Fruit fly (Drosophila melanogaster) whole organism, embryonic: ENCODE measurements around the gene CG14395.
A peak's percentile ranks its signal among the peaks of the same experiment; 100 is the strongest.

Experiments used
- CG11504 ChIP-seq: fragments of 200-800 bp; sonication (Bioruptor generic); optimal IDR thresholded peaks from 3 replicates; lab custom pipeline; 2019; ENCODE audit warnings: missing biosample characterization, mild to moderate bottlenecking, missing genetic modification characterization, moderate library complexity
- CG12391 ChIP-seq: fragments of 200-800 bp; sonication (Bioruptor generic); optimal IDR thresholded peaks from 3 replicates; lab custom pipeline; 2018; ENCODE audit warnings: missing biosample characterization, mild to moderate bottlenecking, missing genetic modification characterization, moderate library complexity
- CG13424 ChIP-seq: fragments of 200-800 bp; sonication (Bioruptor generic); optimal IDR thresholded peaks from 2 replicates; lab custom pipeline; 2019; ENCODE audit warnings: missing biosample characterization, mild to moderate bottlenecking, missing genetic modification characterization, moderate library complexity
- CG13624 ChIP-seq: fragments of 200-800 bp; sonication (Bioruptor generic); optimal IDR thresholded peaks from 2 replicates; lab custom pipeline; 2016; ENCODE audit warnings: missing biosample characterization, missing genetic modification characterization
- CG13894 ChIP-seq: fragments of 200-800 bp; sonication (Bioruptor generic); optimal IDR thresholded peaks from 3 replicates; lab custom pipeline; 2018; ENCODE audit warnings: missing biosample characterization, mild to moderate bottlenecking, missing genetic modification characterization, moderate library complexity
- CG14710 ChIP-seq: fragments of 200-800 bp; sonication (Bioruptor generic); optimal IDR thresholded peaks from 3 replicates; lab custom pipeline; 2019; ENCODE audit warnings: missing biosample characterization, mild to moderate bottlenecking, missing genetic modification characterization, moderate library complexity
- CG16779 ChIP-seq: fragments of 200-800 bp; sonication (Bioruptor generic); IDR thresholded peaks from 2 replicates; pipeline ENCODE4 v1.3.6; 2022; ENCODE audit warnings: missing biosample characterization, missing genetic modification characterization
- CG17361 ChIP-seq: fragments of 200-800 bp; sonication (Bioruptor generic); IDR thresholded peaks from 3 replicates; pipeline ENCODE4 v1.3.6; 2022; ENCODE audit warnings: missing biosample characterization, missing genetic modification characterization
- CG32772 ChIP-seq: fragments of 200-800 bp; sonication (Bioruptor generic); IDR thresholded peaks from 2 replicates; pipeline ENCODE4 v1.3.6; 2022; ENCODE audit warnings: missing biosample characterization, missing genetic modification characterization
- CG43689 ChIP-seq: fragments of 200-800 bp; sonication (Bioruptor generic); IDR thresholded peaks from 2 replicates; pipeline ENCODE4 v1.3.6; 2022; ENCODE audit warnings: missing biosample characterization, missing genetic modification characterization
- CG7839 ChIP-seq: fragments of 200-800 bp; sonication (Bioruptor generic); optimal IDR thresholded peaks from 3 replicates; lab custom pipeline; 2018; ENCODE audit warnings: missing biosample characterization, mild to moderate bottlenecking, missing genetic modification characterization, moderate library complexity
- Chrac-16 ChIP-seq: fragments of 200-800 bp; sonication (Bioruptor generic); optimal IDR thresholded peaks from 3 replicates; lab custom pipeline; 2016; ENCODE audit warnings: missing biosample characterization, missing genetic modification characterization
- D ChIP-seq, 2 experiments: fragments of 200-800 bp in 1 of 2; fragments of >200 bp in 1 of 2; sonication (Bioruptor generic) in 1 of 2; optimal IDR thresholded peaks; 2 replicates in 1 of 2; 3 replicates in 1 of 2; lab custom pipeline; 2017; ENCODE audit warnings: mild to moderate bottlenecking in 1 of 2, missing biosample characterization in 1 of 2, missing genetic modification characterization in 1 of 2, missing genetic modification reagents in 1 of 2
- D19A ChIP-seq: fragments of 200-800 bp; optimal IDR thresholded peaks from 3 replicates; lab custom pipeline; 2019; ENCODE audit warnings: missing biosample characterization, mild to moderate bottlenecking, missing genetic modification characterization, moderate library complexity
- Ets65A ChIP-seq: fragments of 200-800 bp; sonication (Bioruptor generic); peaks from one replicate; lab custom pipeline; 2016; ENCODE audit warnings: missing biosample characterization, missing genetic modification characterization
- Hr78 ChIP-seq, 2 experiments: fragments of 200-800 bp in 1 of 2; fragments of >200 bp in 1 of 2; sonication (Bioruptor generic) in 1 of 2; optimal IDR thresholded peaks; 2 replicates each; lab custom pipeline; 2017 to 2019; ENCODE audit warnings: missing biosample characterization in 2 of 2, missing genetic modification characterization in 2 of 2, mild to moderate bottlenecking in 1 of 2, moderate library complexity in 1 of 2
- Med ChIP-seq: fragments of 200-800 bp; sonication (Bioruptor generic); peaks from one replicate; lab custom pipeline; 2016; ENCODE audit warnings: missing biosample characterization, missing genetic modification characterization, mild to moderate bottlenecking, inconsistent platforms, moderate library complexity
- Mes4 ChIP-seq: fragments of 200-800 bp; sonication (Bioruptor generic); optimal IDR thresholded peaks from 2 replicates; lab custom pipeline; 2016; ENCODE audit warnings: missing biosample characterization, missing genetic modification characterization
- NfI ChIP-seq: fragments of 200-800 bp; sonication (Bioruptor generic); optimal IDR thresholded peaks from 3 replicates; lab custom pipeline; 2018; ENCODE audit warnings: missing biosample characterization, mild to moderate bottlenecking, missing genetic modification characterization, moderate library complexity
- Oli ChIP-seq: fragments of 200-800 bp; sonication (Bioruptor generic); optimal IDR thresholded peaks from 2 replicates; lab custom pipeline; 2018; ENCODE audit warnings: missing biosample characterization, mild to moderate bottlenecking, missing genetic modification characterization, moderate library complexity
- Optix ChIP-seq: fragments of 200-800 bp; sonication (Bioruptor generic); IDR thresholded peaks from 3 replicates; pipeline ENCODE4 v1.3.6; 2022; ENCODE audit warnings: missing biosample characterization, missing genetic modification characterization
- Pdp1 ChIP-seq, 2 experiments: fragments of 200-800 bp; sonication (Bioruptor generic); optimal IDR thresholded peaks; 3 replicates each; lab custom pipeline; 2016; ENCODE audit warnings: missing biosample characterization in 2 of 2, missing genetic modification characterization in 2 of 2, mild to moderate bottlenecking in 1 of 2, moderate library complexity in 1 of 2
- Ptx1 ChIP-seq: fragments of 200-800 bp; sonication (Bioruptor generic); IDR thresholded peaks from 2 replicates; pipeline ENCODE4 v1.3.6; 2022; ENCODE audit warnings: missing biosample characterization, missing genetic modification characterization
- Ravus ChIP-seq: fragments of 200-800 bp; sonication (Bioruptor generic); IDR thresholded peaks from 2 replicates; pipeline ENCODE4 v1.3.6; 2022; ENCODE audit warnings: missing biosample characterization, missing genetic modification characterization
- Rfx ChIP-seq: fragments of 200-800 bp; sonication (Bioruptor generic); IDR thresholded peaks from 2 replicates; pipeline ENCODE4 v1.3.6; 2022; ENCODE audit warnings: missing biosample characterization, missing genetic modification characterization
- Sox100B ChIP-seq: fragments of 200-800 bp; sonication (Bioruptor generic); optimal IDR thresholded peaks from 3 replicates; lab custom pipeline; 2018; ENCODE audit warnings: missing biosample characterization, mild to moderate bottlenecking, missing genetic modification characterization
- ase ChIP-seq: fragments of 200-800 bp; sonication (Bioruptor generic); IDR thresholded peaks from 3 replicates; pipeline ENCODE4 v1.3.6; 2022; ENCODE audit warnings: missing biosample characterization, missing genetic modification characterization
- cad ChIP-seq: fragments of >200 bp; optimal IDR thresholded peaks from 2 replicates; lab custom pipeline; 2017; ENCODE audit warnings: missing biosample characterization, missing genetic modification characterization
- ci ChIP-seq: fragments of 200-800 bp; sonication (Bioruptor generic); IDR thresholded peaks from 3 replicates; pipeline ENCODE4 v1.3.6; 2022; ENCODE audit warnings: missing biosample characterization, missing genetic modification characterization
- esg ChIP-seq: fragments of 200-800 bp; sonication (Bioruptor generic); conservative IDR thresholded peaks from 2 replicates; pipeline ENCODE4 v1.3.6; 2022; ENCODE audit warnings: missing biosample characterization, missing genetic modification characterization
- fd96Cb ChIP-seq: fragments of 200-800 bp; sonication (Bioruptor generic); optimal IDR thresholded peaks from 2 replicates; lab custom pipeline; 2018; ENCODE audit warnings: missing biosample characterization, mild to moderate bottlenecking, missing genetic modification characterization, moderate library complexity
- gcm ChIP-seq: fragments of 200-800 bp; sonication (Bioruptor generic); optimal IDR thresholded peaks from 2 replicates; lab custom pipeline; 2019; ENCODE audit warnings: missing biosample characterization, mild to moderate bottlenecking, missing genetic modification characterization, moderate library complexity
- gem ChIP-seq: fragments of 200-800 bp; sonication (Bioruptor generic); optimal IDR thresholded peaks from 2 replicates; lab custom pipeline; 2019; ENCODE audit warnings: missing biosample characterization, mild to moderate bottlenecking, missing genetic modification characterization, moderate library complexity
- grn ChIP-seq: fragments of 200-800 bp; sonication (Bioruptor generic); optimal IDR thresholded peaks from 3 replicates; lab custom pipeline; 2017; ENCODE audit warnings: missing biosample characterization, missing genetic modification characterization
- ken ChIP-seq: fragments of 200-800 bp; sonication (Bioruptor generic); IDR thresholded peaks from 3 replicates; pipeline ENCODE4 v1.3.6; 2022; ENCODE audit warnings: missing biosample characterization, missing genetic modification characterization
- pho ChIP-seq: fragments of 200-800 bp; sonication (Bioruptor generic); optimal IDR thresholded peaks from 2 replicates; lab custom pipeline; 2016; ENCODE audit warnings: missing biosample characterization, missing genetic modification characterization
- slou ChIP-seq: fragments of 200-800 bp; sonication (Bioruptor generic); optimal IDR thresholded peaks from 3 replicates; lab custom pipeline; 2016; ENCODE audit warnings: missing biosample characterization, missing genetic modification characterization
- so ChIP-seq: fragments of 200-800 bp; sonication (Bioruptor generic); IDR thresholded peaks from 3 replicates; pipeline ENCODE4 v1.3.6; 2022; ENCODE audit warnings: missing biosample characterization, missing genetic modification characterization
- tll ChIP-seq, 2 experiments: fragments of 200-800 bp in 1 of 2; fragments of >200 bp in 1 of 2; sonication (Bioruptor generic) in 1 of 2; optimal IDR thresholded peaks; 2 replicates each; lab custom pipeline; 2017 to 2019; ENCODE audit warnings: missing biosample characterization in 2 of 2, missing genetic modification characterization in 2 of 2, mild to moderate bottlenecking in 1 of 2, moderate library complexity in 1 of 2
- unpg ChIP-seq: fragments of 200-800 bp; sonication (Bioruptor generic); optimal IDR thresholded peaks from 3 replicates; lab custom pipeline; 2018; ENCODE audit warnings: missing biosample characterization, mild to moderate bottlenecking, missing genetic modification characterization, moderate library complexity
- zen ChIP-seq: fragments of 200-800 bp; sonication (Bioruptor generic); optimal IDR thresholded peaks from 3 replicates; lab custom pipeline; 2018; ENCODE audit warnings: missing biosample characterization, mild to moderate bottlenecking, missing genetic modification characterization, moderate library complexity
- zen2 ChIP-seq: fragments of 200-800 bp; sonication (Bioruptor generic); IDR thresholded peaks from 3 replicates; pipeline ENCODE4 v1.3.6; 2022; ENCODE audit warnings: missing biosample characterization, missing genetic modification characterization; ENCODE audit not compliant: partially characterized antibody

Gene CG14395

DNA sequence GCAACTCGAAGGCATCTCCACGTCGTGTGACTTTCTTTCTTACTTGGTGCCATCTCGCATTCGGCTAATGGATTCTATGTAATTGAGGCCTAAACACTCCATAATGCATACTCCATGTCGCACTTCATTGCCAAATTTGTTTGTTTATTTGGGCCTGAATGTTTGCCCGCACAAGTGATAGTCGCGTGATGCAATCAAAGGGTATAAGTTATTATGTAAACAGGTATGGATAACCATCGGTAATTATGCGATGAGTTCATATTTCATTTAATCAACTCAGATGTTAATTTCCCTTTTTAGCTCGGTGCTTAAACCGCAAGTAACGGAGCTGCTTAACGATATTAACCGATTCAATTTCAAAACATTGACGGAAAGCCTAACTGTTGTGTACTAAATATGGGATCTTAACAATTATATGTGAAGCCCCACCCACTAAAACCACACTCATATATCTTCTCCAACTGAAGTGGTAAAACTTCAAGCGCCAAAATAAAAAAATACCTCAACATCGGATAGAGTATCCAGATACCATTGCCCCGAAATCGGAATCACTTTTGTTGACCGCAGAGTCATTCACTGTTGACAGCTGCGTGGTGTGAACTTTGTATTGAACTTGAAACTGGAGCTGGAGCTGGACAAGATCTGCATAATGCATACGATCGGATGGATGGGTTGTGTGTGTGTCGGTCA, 17.9 kb upstream of the CG14395 start (continued):
- TF ChIP-seq Hr78 (GFP tag; optimal IDR thresholded peaks at IDR 0.05; lab: Kevin White, UChicago) = peak in 1 of 2 experiments; percentile 80
- TF ChIP-seq Ptx1 = 0 out of 2 replicates have a peak, but pooled peaks have one; percentile 29
- 0 out of 3 replicates have a peak, but pooled peaks have one; percentile 51 for TF ChIP-seq ci (GFP tag; lab: Robert Waterston, UW)
- peak; percentile 15 for TF ChIP-seq CG13424 (tag; lab: Kevin White, UChicago)
- TF ChIP-seq CG17361 (GFP tag; lab: Robert Waterston, UW) = 0 out of 3 replicates have a peak, but pooled peaks have one; percentile 16
- 0 out of 2 replicates have a peak, but pooled peaks have one; percentile 12 for TF ChIP-seq esg (GFP tag; lab: Robert Waterston, UW)
- TF ChIP-seq Pdp1 (GFP tag; optimal IDR thresholded peaks at IDR 0.05; lab: Kevin White, UChicago) = peak in 1 of 2 experiments; percentile 70
- peak; percentile 19 for TF ChIP-seq Mes4 (GFP tag; lab: Kevin White, UChicago)
- peak; percentile 47 for TF ChIP-seq Oli (tag; lab: Kevin White, UChicago)
- TF ChIP-seq unpg (GFP tag; lab: Kevin White, UChicago) = peak; percentile 18
- no peak for TF ChIP-seq NfI
- no peak; the same call in 2 of the 3 replicates for TF ChIP-seq so (GFP tag; lab: Robert Waterston, UW)
- peak; percentile 46 for TF ChIP-seq CG11504 (tag; lab: Kevin White, UChicago)
- TF ChIP-seq D19A = peak; percentile 96
- peak; percentile 5 for TF ChIP-seq CG12391 (tag; lab: Kevin White, UChicago)
- TF ChIP-seq Sox100B (GFP tag; lab: Kevin White, UChicago) = peak; percentile 15
- 0 out of 3 replicates have a peak, but pooled peaks have one; percentile 26 for TF ChIP-seq Optix (GFP tag; lab: Robert Waterston, UW)
- TF ChIP-seq ase (GFP tag; lab: Robert Waterston, UW) = 0 out of 3 replicates have a peak, but pooled peaks have one; percentile 7
- TF ChIP-seq CG7839 (tag; lab: Kevin White, UChicago) = peak; percentile 25
- TF ChIP-seq, all 482 proteins: peak for 44

DNA sequence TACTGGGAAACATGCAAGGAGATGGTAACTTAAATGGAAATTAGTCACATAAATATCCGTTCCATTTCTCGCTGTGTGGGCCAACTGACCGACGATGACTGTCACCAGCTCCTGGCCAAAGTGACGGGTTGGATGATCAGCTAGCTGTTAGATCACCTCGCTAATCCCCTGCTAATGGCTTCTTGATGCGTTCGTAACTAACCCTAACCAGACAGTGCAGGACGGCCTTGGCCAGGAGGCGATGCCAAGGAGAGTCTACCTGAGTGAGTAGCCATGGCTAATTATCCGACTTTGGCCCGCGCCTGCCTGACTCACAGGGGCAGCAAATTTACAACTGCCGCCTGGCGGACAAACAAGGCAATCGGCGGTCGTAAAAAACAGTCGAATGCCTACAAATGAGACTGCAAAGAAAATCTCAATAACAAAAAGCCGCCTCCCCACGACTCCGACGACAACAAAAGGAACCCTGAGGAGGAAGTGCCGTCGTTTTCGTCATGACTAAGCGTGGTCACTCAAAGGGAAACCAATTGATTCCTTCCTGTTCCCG, 16.8 kb upstream of the CG14395 start:
- TF ChIP-seq D (optimal IDR thresholded peaks at IDR 0.05; lab: Kevin White, UChicago) (peak; percentile 80), D (GFP tag; optimal IDR thresholded peaks at IDR 0.05; lab: Kevin White, UChicago) (no peak), Med (GFP tag; lab: Kevin White, UChicago) (peak; percentile 46), Ets65A (peak; percentile 88), zen2 (GFP tag; lab: Robert Waterston, UW) (no peak), CG14710 (tag; lab: Kevin White, UChicago) (no peak), tll (GFP tag; optimal IDR thresholded peaks at IDR 0.05; lab: Kevin White, UChicago) (peak in 1 of 2 experiments; percentile 95), ci (GFP tag; lab: Robert Waterston, UW) (0 out of 3 replicates have a peak, but pooled peaks have one; percentile 6), zen (tag; lab: Kevin White, UChicago) (peak; percentile 99), cad (GFP tag; lab: Kevin White, UChicago) (peak; percentile 93)

DNA sequence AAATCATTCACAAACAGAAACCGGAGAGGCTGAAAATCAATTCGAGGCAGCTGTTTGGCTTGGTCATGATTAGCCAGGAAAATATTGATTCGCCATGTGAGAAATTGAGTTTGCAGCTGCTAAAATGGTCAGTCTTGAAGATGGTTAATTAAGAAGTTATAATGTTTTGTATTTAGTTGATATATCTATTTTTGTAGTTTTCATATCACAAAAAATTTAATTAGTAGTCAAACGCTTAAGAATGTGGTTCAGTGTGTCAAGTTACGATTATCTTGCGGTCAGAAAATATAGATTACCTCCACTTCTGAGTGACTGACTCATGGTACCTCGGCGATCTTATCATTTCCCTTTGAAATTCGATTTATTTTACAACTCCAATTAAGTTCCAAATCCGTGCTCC, 15.7 kb upstream of the CG14395 start:
- TF ChIP-seq grn (GFP tag; lab: Kevin White, UChicago) (peak; percentile 66), Rfx (no peak), CG43689 (GFP tag; lab: Robert Waterston, UW) (no peak), Ravus (GFP tag; lab: Robert Waterston, UW) (no peak)
- TF ChIP-seq, all 482 proteins: peak for 1

DNA sequence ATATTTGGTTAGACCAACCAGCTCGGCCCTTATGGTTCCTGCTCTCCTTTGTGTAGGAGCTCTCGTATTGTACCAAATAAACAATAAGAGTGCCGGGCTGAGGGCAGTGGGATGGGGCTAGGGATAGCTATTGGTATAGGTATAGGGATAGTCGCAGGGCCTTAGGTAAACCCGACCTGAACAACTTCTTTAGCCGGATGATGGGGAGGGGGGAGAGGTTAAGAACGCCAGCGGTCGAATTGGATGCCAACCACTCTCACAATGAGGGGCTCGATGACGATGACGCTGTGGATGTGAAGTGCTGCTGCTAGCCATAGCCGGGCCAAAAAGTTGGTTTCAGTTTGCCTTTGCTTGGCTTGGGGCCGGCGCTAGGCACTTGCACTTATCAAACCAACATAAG, 15.3 kb upstream of the CG14395 start:
- TF ChIP-seq ci (GFP tag; lab: Robert Waterston, UW) = 0 out of 3 replicates have a peak, but pooled peaks have one; percentile 16
- no peak for TF ChIP-seq CG32772
- no peak for TF ChIP-seq pho
- 0 out of 3 replicates have a peak, but pooled peaks have one; percentile 13 for TF ChIP-seq ken
- peak; percentile 61 for TF ChIP-seq CG13894 (tag; lab: Kevin White, UChicago)
- TF ChIP-seq CG13624 (GFP tag; lab: Kevin White, UChicago) = no peak
- no peak for TF ChIP-seq CG16779 (GFP tag; lab: Robert Waterston, UW)
- no peak for TF ChIP-seq fd96Cb (tag; lab: Kevin White, UChicago)
- no peak for TF ChIP-seq Chrac-16 (GFP tag; lab: Kevin White, UChicago)
- TF ChIP-seq gcm (GFP tag; lab: Kevin White, UChicago) = no peak
- no peak for TF ChIP-seq slou
- TF ChIP-seq gem = no peak
